Worm (Caenorhabditis elegans): ENCODE data around the gene gst-34.

ce11 chrII:15167340-15167739 lies 15.7 kb downstream of the gst-34 start, which contains the start of gene gst-28:
- TF ChIP-seq ama-1 (optimal IDR thresholded peaks at IDR 0.05) (no peak), pes-1 (GFP tag; IDR thresholded peaks at IDR 0.05) (no peak), flt-1 (GFP tag; IDR thresholded peaks at IDR 0.05) (no peak), hnd-1 (tag; optimal IDR thresholded peaks at IDR 0.05) (no peak)
